Fruit fly (Drosophila melanogaster) whole organism, adult: ENCODE measurements around the gene CG6144.
A peak's percentile ranks its signal among the peaks of the same experiment; 100 is the strongest.

Experiments used
- CG11617 ChIP-seq: fragments of 200-800 bp; sonication (Bioruptor generic); optimal IDR thresholded peaks from 2 replicates; lab custom pipeline; 2017; ENCODE audit warnings: mild to moderate bottlenecking, missing biosample characterization, missing genetic modification reagents, missing genetic modification characterization
- CG12768 ChIP-seq: fragments of 200-800 bp; sonication (Bioruptor generic); optimal IDR thresholded peaks from 2 replicates; lab custom pipeline; 2017; ENCODE audit warnings: missing biosample characterization, missing genetic modification characterization, mild to moderate bottlenecking, moderate library complexity, missing genetic modification reagents
- CG14711 ChIP-seq: fragments of 200-800 bp; sonication (Bioruptor generic); optimal IDR thresholded peaks from 2 replicates; lab custom pipeline; 2018; ENCODE audit warnings: missing biosample characterization, mild to moderate bottlenecking, missing genetic modification characterization, moderate library complexity
- CG1620 ChIP-seq: fragments of 200-800 bp; sonication (Bioruptor generic); optimal IDR thresholded peaks from 2 replicates; lab custom pipeline; 2016; ENCODE audit warnings: missing biosample characterization, missing genetic modification characterization
- CG33017 ChIP-seq: fragments of 200-800 bp; sonication (Bioruptor generic); optimal IDR thresholded peaks from 2 replicates; lab custom pipeline; 2018; ENCODE audit warnings: missing biosample characterization, mild to moderate bottlenecking, missing genetic modification characterization, moderate library complexity
- CG5204 ChIP-seq: fragments of 200-800 bp; sonication (Bioruptor generic); optimal IDR thresholded peaks from 2 replicates; lab custom pipeline; 2016; ENCODE audit warnings: missing biosample characterization, missing genetic modification characterization
- CG7045 ChIP-seq: fragments of 200-800 bp; sonication (Bioruptor generic); optimal IDR thresholded peaks from 2 replicates; lab custom pipeline; 2017; ENCODE audit warnings: missing biosample characterization, mild to moderate bottlenecking, missing genetic modification characterization
- CG7101 ChIP-seq: fragments of 200-800 bp; sonication (Bioruptor generic); optimal IDR thresholded peaks from 2 replicates; lab custom pipeline; 2018; ENCODE audit warnings: missing biosample characterization, mild to moderate bottlenecking, missing genetic modification characterization, moderate library complexity
- Clk ChIP-seq: fragments of 200-800 bp; sonication (Bioruptor generic); optimal IDR thresholded peaks from 2 replicates; lab custom pipeline; 2017; ENCODE audit warnings: missing biosample characterization, missing genetic modification characterization
- Crg-1 ChIP-seq: fragments of 200-800 bp; sonication (Bioruptor generic); optimal IDR thresholded peaks from 2 replicates; lab custom pipeline; 2016; ENCODE audit warnings: missing biosample characterization, missing genetic modification characterization
- Hr96 ChIP-seq: fragments of 200-800 bp; sonication (Bioruptor generic); optimal IDR thresholded peaks from 2 replicates; lab custom pipeline; 2016; ENCODE audit warnings: missing biosample characterization, missing genetic modification characterization
- Mnt ChIP-seq: fragments of 200-800 bp; sonication (Bioruptor generic); optimal IDR thresholded peaks from 2 replicates; lab custom pipeline; 2016; ENCODE audit warnings: missing biosample characterization, mild to moderate bottlenecking, missing genetic modification characterization
- bab1 ChIP-seq: fragments of 200-800 bp; sonication (Bioruptor generic); optimal IDR thresholded peaks from 3 replicates; lab custom pipeline; 2019; ENCODE audit warnings: missing biosample characterization, mild to moderate bottlenecking, missing genetic modification characterization, moderate library complexity
- cic ChIP-seq: fragments of 200-800 bp; sonication (Bioruptor generic); optimal IDR thresholded peaks from 2 replicates; lab custom pipeline; 2017; ENCODE audit warnings: missing biosample characterization, mild to moderate bottlenecking, missing genetic modification characterization, moderate library complexity
- cnc ChIP-seq, 2 experiments: fragments of >200 bp; optimal IDR thresholded peaks; 2 replicates each; lab custom pipeline; 2017
- kay ChIP-seq: fragments of 200-800 bp; sonication (Bioruptor generic); peaks from one replicate; lab custom pipeline; 2016; ENCODE audit warnings: missing biosample characterization, missing genetic modification characterization, borderline replicate concordance
- ovo ChIP-seq: fragments of 200-800 bp; sonication (Bioruptor generic); optimal IDR thresholded peaks from 2 replicates; lab custom pipeline; 2016; ENCODE audit warnings: missing biosample characterization, missing genetic modification characterization
- pad ChIP-seq: fragments of 200-800 bp; sonication (Bioruptor generic); optimal IDR thresholded peaks from 3 replicates; lab custom pipeline; 2017; ENCODE audit warnings: missing biosample characterization, missing genetic modification characterization, mild to moderate bottlenecking, moderate library complexity, missing genetic modification reagents
- tj ChIP-seq: fragments of 200-800 bp; sonication (Bioruptor generic); optimal IDR thresholded peaks from 3 replicates; lab custom pipeline; 2017; ENCODE audit warnings: missing biosample characterization, mild to moderate bottlenecking, missing genetic modification characterization, moderate library complexity
- toe ChIP-seq: fragments of 200-800 bp; sonication (Bioruptor generic); optimal IDR thresholded peaks from 2 replicates; lab custom pipeline; 2016; ENCODE audit warnings: missing biosample characterization, missing genetic modification characterization

Gene CG6144

DNA sequence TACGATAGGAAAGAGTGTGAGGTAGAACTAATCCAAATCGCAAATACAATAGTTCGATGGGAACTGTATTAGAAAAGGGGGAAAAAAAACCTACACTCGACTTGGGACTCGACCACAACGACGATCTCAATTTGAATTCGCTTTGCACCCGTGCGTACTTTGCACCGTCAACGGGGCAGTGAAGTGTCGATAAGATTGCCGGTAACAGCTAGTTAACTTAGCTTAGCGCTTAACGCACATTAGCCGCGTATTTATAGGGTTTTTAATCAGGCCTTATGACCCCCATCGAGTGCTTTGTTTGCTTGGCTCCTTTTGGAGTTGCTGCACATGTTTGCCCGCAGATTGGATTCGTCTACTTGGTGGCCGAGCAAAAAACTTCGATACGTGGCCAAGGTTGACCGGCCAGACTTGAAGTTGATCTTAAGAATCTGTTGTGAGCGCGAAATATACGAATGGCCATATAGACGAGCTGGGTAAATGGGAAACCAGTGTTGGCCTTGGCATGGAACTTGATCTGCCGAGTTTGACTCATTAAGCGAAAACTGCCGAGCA is 26.2 kb downstream of the CG6144 start:
- TF ChIP-seq CG33017 (tag; lab: Kevin White, UChicago) (peak; percentile 49), Hr96 (GFP tag; lab: Kevin White, UChicago) (peak; percentile 65), CG12768 (GFP tag; lab: Kevin White, UChicago) (peak; percentile 96), CG1620 (GFP tag; lab: Kevin White, UChicago) (no peak), pad (GFP tag; lab: Kevin White, UChicago) (peak; percentile 18), CG5204 (GFP tag; lab: Kevin White, UChicago) (no peak), Mnt (peak; percentile 3), toe (peak; percentile 54), cic (GFP tag; lab: Kevin White, UChicago) (peak; percentile 34), CG7045 (GFP tag; lab: Kevin White, UChicago) (peak; percentile 0)

DNA sequence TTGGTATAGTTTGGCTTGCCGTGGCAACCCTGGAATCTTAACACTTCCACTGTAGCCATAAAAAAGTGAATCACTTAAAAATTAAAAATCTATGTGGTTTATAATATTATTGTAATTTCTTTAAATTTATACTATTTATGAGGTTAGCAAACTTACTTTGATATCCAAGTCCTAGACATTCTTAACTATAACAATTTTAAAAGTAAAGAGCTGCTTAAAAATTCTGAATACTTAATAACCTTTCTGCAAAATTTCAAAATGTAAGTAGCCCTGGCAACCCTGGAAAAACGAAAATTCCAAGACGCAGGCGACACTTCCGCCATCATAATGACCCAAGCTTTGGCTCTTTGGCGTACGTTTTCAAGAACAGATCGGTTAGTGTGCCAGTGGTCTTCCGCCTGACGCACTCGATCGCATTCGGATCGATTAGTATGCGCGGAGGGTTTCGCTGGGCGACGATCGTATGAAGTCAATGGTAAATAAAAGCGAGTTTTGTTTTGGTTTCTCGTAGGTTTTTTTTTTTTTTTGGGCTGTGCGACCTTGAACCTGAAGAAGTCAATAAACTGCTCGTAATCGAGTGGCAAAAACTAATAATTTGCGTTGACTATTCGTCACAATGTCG is 27.2 kb downstream of the CG6144 start:
- TF ChIP-seq kay (GFP tag; lab: Kevin White, UChicago) (peak; percentile 90), CG1620 (GFP tag; lab: Kevin White, UChicago) (no peak), CG14711 (peak; percentile 13)

DNA sequence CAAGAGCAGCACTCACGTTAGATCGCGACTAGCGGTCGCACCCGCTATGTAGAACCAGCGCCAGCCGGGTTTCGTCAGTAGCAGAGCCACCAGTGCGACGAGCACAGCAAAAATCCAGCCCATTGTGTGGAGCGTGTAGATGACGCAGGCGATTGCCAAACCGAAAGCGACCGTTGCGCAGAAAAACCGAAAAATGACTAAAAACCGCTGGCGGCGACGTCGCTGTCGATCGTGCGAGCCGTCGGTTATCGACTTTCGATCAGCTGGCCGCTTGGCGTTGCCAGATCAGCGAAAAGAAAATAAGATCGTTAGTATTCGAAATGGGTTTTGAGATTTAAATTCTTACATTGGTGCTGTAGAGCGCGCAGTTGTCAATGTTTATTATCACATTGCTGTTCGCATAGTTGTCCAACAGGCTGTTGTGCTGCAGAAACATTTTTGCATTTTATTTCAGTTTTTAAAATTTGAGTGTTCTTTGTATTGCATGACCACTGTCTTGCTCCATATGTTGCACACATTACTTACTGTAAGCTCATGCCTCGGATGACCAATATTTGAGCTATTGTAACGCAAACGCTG is 28.1 kb downstream of the CG6144 start:
- TF ChIP-seq cnc (optimal IDR thresholded peaks at IDR 0.05; lab: Kevin White, UChicago) (no peak), CG7101 (peak; percentile 60), CG33017 (tag; lab: Kevin White, UChicago) (peak; percentile 60), CG14711 (no peak), bab1 (GFP tag; lab: Kevin White, UChicago) (peak; percentile 45), pad (GFP tag; lab: Kevin White, UChicago) (no peak), Crg-1 (GFP tag; lab: Kevin White, UChicago) (no peak), Clk (GFP tag; lab: Kevin White, UChicago) (no peak), Hr96 (GFP tag; lab: Kevin White, UChicago) (peak; percentile 51), CG12768 (GFP tag; lab: Kevin White, UChicago) (peak; percentile 54), CG1620 (GFP tag; lab: Kevin White, UChicago) (peak; percentile 66), toe (peak; percentile 56), CG11617 (GFP tag; lab: Kevin White, UChicago) (peak; percentile 29), CG7045 (GFP tag; lab: Kevin White, UChicago) (peak; percentile 9), CG5204 (GFP tag; lab: Kevin White, UChicago) (peak; percentile 69), kay (GFP tag; lab: Kevin White, UChicago) (no peak), Mnt (peak; percentile 86), tj (GFP tag; lab: Kevin White, UChicago) (peak; percentile 55), ovo (GFP tag; lab: Kevin White, UChicago) (no peak), cic (GFP tag; lab: Kevin White, UChicago) (peak; percentile 60)

DNA sequence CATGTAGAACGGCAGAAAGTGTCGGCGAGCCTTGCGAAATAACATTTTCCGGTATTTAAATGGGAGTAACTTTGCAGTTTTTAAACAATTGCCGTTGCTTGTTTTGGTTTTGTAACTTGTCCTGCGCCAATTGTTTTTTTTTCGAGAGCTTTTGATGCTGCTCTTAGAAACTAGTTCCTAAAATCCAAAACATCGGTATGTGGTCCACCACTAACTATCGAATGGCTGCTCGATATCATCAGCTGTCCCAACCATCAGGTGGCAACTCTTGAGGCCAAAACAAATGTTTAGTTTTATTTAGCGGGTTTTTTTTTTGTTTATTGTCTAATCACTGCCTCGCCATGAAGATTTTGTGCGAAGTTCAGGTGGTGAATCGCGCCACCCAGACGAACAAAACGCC is 28.6 kb downstream of the CG6144 start, which contains the start of the genes Fatp1 and Lrr47:
TSS of gene Fatp1 (minus strand) at position 134 of the 400 bp plus-strand sequence.
TSS of gene Lrr47 (plus strand) at position 251 of the 400 bp plus-strand sequence.
- TF ChIP-seq kay (GFP tag; lab: Kevin White, UChicago) (no peak), CG33017 (tag; lab: Kevin White, UChicago) (no peak), CG14711 (peak; percentile 45), ovo (GFP tag; lab: Kevin White, UChicago) (peak; percentile 7)

DNA sequence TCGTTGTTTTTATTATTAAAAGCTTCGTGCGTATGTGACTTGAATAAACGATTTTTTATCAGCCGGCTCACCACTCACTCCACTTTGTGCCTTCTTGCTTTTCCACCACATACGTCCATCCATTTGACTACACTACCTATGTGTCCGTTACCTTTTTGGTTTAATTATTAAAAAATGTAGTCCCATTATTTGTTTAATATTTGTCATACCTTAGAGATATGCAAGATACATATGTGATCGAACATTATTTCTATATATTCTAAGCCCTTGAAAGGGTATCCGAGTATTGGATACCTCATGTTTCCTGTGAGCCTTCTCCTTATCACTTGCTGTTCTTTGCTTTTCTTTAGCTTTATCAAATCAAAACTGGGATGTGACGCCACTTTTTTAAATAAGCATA is 30.7 kb downstream of the CG6144 start:
- TF ChIP-seq CG14711 (peak; percentile 53), CG33017 (tag; lab: Kevin White, UChicago) (no peak), CG7101 (peak; percentile 51), pad (GFP tag; lab: Kevin White, UChicago) (no peak)

DNA sequence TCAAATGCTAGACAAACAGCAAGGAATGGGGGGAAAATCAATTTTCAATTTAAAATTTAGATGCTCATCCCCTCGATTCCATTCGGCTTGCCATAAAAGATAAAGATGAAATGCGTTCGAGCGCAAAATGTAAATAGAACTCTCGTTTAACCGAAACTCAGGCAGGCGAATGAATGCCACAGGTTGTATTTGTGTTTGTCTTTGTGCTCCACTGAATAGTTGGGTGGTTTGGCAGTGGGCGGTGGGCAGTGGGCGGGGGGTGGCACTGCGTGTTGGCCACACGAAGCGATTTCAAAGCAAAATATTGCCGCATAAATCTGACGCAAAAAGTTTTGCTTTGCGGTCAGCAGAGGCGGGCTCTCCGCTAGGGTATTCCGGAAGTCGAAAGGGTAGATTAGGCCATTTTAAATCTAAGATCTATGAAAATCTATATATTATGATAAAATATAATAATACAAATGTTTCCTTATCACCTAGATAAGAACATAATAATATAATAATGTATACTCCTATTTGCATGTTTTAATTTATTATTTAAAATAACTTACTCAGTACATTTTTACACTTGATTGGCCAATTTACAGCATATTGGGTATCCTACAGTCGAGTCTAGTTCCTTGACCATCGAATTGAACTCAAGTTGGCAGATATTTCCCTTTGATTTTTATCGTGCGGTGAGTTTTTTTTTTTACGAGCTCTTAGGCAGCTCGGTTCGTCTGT is 33.8 kb downstream of the CG6144 start:
- TF ChIP-seq cnc (optimal IDR thresholded peaks at IDR 0.05; lab: Kevin White, UChicago) (no peak), cic (GFP tag; lab: Kevin White, UChicago) (no peak), Crg-1 (GFP tag; lab: Kevin White, UChicago) (no peak), bab1 (GFP tag; lab: Kevin White, UChicago) (no peak), toe (no peak), CG11617 (GFP tag; lab: Kevin White, UChicago) (no peak), kay (GFP tag; lab: Kevin White, UChicago) (no peak), CG1620 (GFP tag; lab: Kevin White, UChicago) (no peak), CG5204 (GFP tag; lab: Kevin White, UChicago) (no peak), CG7045 (GFP tag; lab: Kevin White, UChicago) (no peak), CG12768 (GFP tag; lab: Kevin White, UChicago) (no peak), Clk (GFP tag; lab: Kevin White, UChicago) (no peak), tj (GFP tag; lab: Kevin White, UChicago) (no peak), Mnt (no peak), Hr96 (GFP tag; lab: Kevin White, UChicago) (no peak), pad (GFP tag; lab: Kevin White, UChicago) (no peak), ovo (GFP tag; lab: Kevin White, UChicago) (no peak), CG14711 (no peak), CG33017 (tag; lab: Kevin White, UChicago) (no peak), CG7101 (no peak)
